5 worm cellular contexts compared by ENCODE assay signal in genomic region chrIII:9051119-9051597, ce11.
A peak's percentile ranks its signal among the peaks of the same experiment; 100 is the strongest.
TF ChIP-seq lines count a peak whose summit lies in the region.

No protein-coding gene starts in this region.

TF ChIP-seq in whole organism, L1 larva, 84 proteins besides CTCF, POLR2A, EP300 and RAD21 (continued from another document and continues in another):
- TF ChIP-seq lin-14 (GFP tag; optimal IDR thresholded peaks at IDR 0.05; lab: Kevin White, UChicago) (peak; percentile 81), jun-1 (tag; optimal IDR thresholded peaks at IDR 0.05; lab: Kevin White, UChicago) (peak; percentile 3), ztf-11 (tag; optimal IDR thresholded peaks at IDR 0.05; lab: Kevin White, UChicago) (no peak), vab-15 (tag; optimal IDR thresholded peaks at IDR 0.05; lab: Kevin White, UChicago) (no peak), ces-1 (GFP tag; optimal IDR thresholded peaks at IDR 0.05; lab: Kevin White, UChicago) (no peak), ceh-88 (GFP tag; IDR thresholded peaks at IDR 0.05; lab: Robert Waterston, UW) (peak; percentile 78; the same call in 1 of the 2 replicates), egl-13 (tag; optimal IDR thresholded peaks at IDR 0.05; lab: Kevin White, UChicago) (no peak), nhr-237 (tag; optimal IDR thresholded peaks at IDR 0.05; lab: Kevin White, UChicago) (peak; percentile 91), isw-1 (GFP tag; IDR thresholded peaks at IDR 0.05; lab: Robert Waterston, UW) (peak; percentile 45), xbp-1 (tag; optimal IDR thresholded peaks at IDR 0.05; lab: Kevin White, UChicago) (peak; percentile 64), unc-98 (GFP tag; IDR thresholded peaks at IDR 0.05; lab: Robert Waterston, UW) (no peak), hlh-17 (GFP tag; optimal IDR thresholded peaks at IDR 0.05; lab: Kevin White, UChicago; ENCODE audit: borderline replicate concordance) (no peak), sup-37 (GFP tag; optimal IDR thresholded peaks at IDR 0.05; lab: Kevin White, UChicago) (no peak), dsc-1 (tag; optimal IDR thresholded peaks at IDR 0.05; lab: Kevin White, UChicago) (peak; percentile 52), mef-2 (tag; optimal IDR thresholded peaks at IDR 0.05; lab: Kevin White, UChicago) (no peak), pag-3 (tag; optimal IDR thresholded peaks at IDR 0.05; lab: Kevin White, UChicago; ENCODE audit: borderline replicate concordance, insufficient read depth) (peak; percentile 36), nhr-71 (tag; optimal IDR thresholded peaks at IDR 0.05; lab: Kevin White, UChicago) (peak; percentile 93), nhr-47 (tag; optimal IDR thresholded peaks at IDR 0.05; lab: Kevin White, UChicago) (peak; percentile 68), nhr-28 (tag; optimal IDR thresholded peaks at IDR 0.05; lab: Kevin White, UChicago) (no peak), elt-2 (tag; optimal IDR thresholded peaks at IDR 0.05; lab: Kevin White, UChicago) (peak; percentile 62), aly-2 (tag; optimal IDR thresholded peaks at IDR 0.05; lab: Kevin White, UChicago) (peak; percentile 99), ceh-90 (tag; optimal IDR thresholded peaks at IDR 0.05; lab: Kevin White, UChicago) (no peak), hlh-4 (tag; optimal IDR thresholded peaks at IDR 0.05; lab: Kevin White, UChicago) (no peak), efl-3 (GFP tag; optimal IDR thresholded peaks at IDR 0.05; lab: Kevin White, UChicago) (no peak), alr-1 (tag; optimal IDR thresholded peaks at IDR 0.05; lab: Kevin White, UChicago; ENCODE audit: borderline replicate concordance) (no peak), aha-1 (tag; optimal IDR thresholded peaks at IDR 0.05; lab: Kevin White, UChicago) (no peak)

TF ChIP-seq in whole organism, L2 larva, 48 proteins besides CTCF, POLR2A, EP300 and RAD21 (continued from another document):
- TF ChIP-seq sma-9 (GFP tag; optimal IDR thresholded peaks at IDR 0.05; lab: Kevin White, UChicago) (peak; percentile 65), sma-9 (tag; optimal IDR thresholded peaks at IDR 0.05; lab: Kevin White, UChicago) (no peak), fos-1 (tag; optimal IDR thresholded peaks at IDR 0.05; lab: Kevin White, UChicago) (peak; percentile 51), ceh-82 (tag; optimal IDR thresholded peaks at IDR 0.05; lab: Kevin White, UChicago) (no peak), dmd-4 (tag; optimal IDR thresholded peaks at IDR 0.05; lab: Kevin White, UChicago) (no peak), peb-1 (tag; optimal IDR thresholded peaks at IDR 0.05; lab: Kevin White, UChicago) (no peak), nhr-25 (tag; optimal IDR thresholded peaks at IDR 0.05; lab: Kevin White, UChicago) (peak; percentile 53), ztf-1 (GFP tag; conservative IDR thresholded peaks at IDR 0.05; lab: Robert Waterston, UW) (no peak), snpc-4 (tag; optimal IDR thresholded peaks at IDR 0.05; lab: Kevin White, UChicago) (peak; percentile 43)

TF ChIP-seq in whole organism, L3 larva, 47 proteins besides CTCF, POLR2A, EP300 and RAD21 (continued from another document):
- TF ChIP-seq nfya-1 (tag; optimal IDR thresholded peaks at IDR 0.05; lab: Kevin White, UChicago; ENCODE audit: insufficient read depth) = peak; percentile 81
- peak; percentile 99 for TF ChIP-seq ama-1 (optimal IDR thresholded peaks at IDR 0.05; lab: Kevin White, UChicago)
- no peak for TF ChIP-seq nhr-28 (tag; optimal IDR thresholded peaks at IDR 0.05; lab: Kevin White, UChicago)
- no peak for TF ChIP-seq pqm-1 (tag; optimal IDR thresholded peaks at IDR 0.05; lab: Kevin White, UChicago)
- TF ChIP-seq nhr-77 (tag; optimal IDR thresholded peaks at IDR 0.05; lab: Kevin White, UChicago) = no peak
- peak; percentile 93 for TF ChIP-seq pha-4 (tag; optimal IDR thresholded peaks at IDR 0.05; lab: Kevin White, UChicago)
TF ChIP-seq in whole organism, L3 larva: peak in this region for 20.

TF ChIP-seq in whole organism, L4 larva, 104 proteins besides CTCF, POLR2A, EP300 and RAD21 (continued from another document and continues in another):
- TF ChIP-seq ceh-32 (tag; optimal IDR thresholded peaks at IDR 0.05; lab: Kevin White, UChicago; ENCODE audit: poor library complexity) (no peak), unc-130 (GFP tag; optimal IDR thresholded peaks at IDR 0.05; lab: Kevin White, UChicago) (no peak), lin-38 (GFP tag; IDR thresholded peaks at IDR 0.05; lab: Robert Waterston, UW) (peak; percentile 68), nhr-102 (tag; optimal IDR thresholded peaks at IDR 0.05; lab: Kevin White, UChicago) (peak; percentile 18), saeg-2 (GFP tag; IDR thresholded peaks at IDR 0.05; lab: Robert Waterston, UW) (0 out of 2 replicates have a peak, but pooled peaks have one; percentile 70), nhr-48 (tag; optimal IDR thresholded peaks at IDR 0.05; lab: Kevin White, UChicago) (no peak), egl-27 (tag; optimal IDR thresholded peaks at IDR 0.05; lab: Kevin White, UChicago) (no peak), ztf-7 (tag; optimal IDR thresholded peaks at IDR 0.05; lab: Kevin White, UChicago) (peak; percentile 65), sdz-12 (GFP tag; optimal IDR thresholded peaks at IDR 0.05; lab: Kevin White, UChicago) (peak; percentile 86), fkh-10 (GFP tag; optimal IDR thresholded peaks at IDR 0.05; lab: Kevin White, UChicago) (no peak), duxl-1 (tag; optimal IDR thresholded peaks at IDR 0.05; lab: Kevin White, UChicago; ENCODE audit: poor library complexity) (peak; percentile 17), egl-43 (GFP tag; IDR thresholded peaks at IDR 0.05; lab: Robert Waterston, UW) (peak; percentile 53; the same call in 1 of the 2 replicates), mxl-3 (GFP tag; optimal IDR thresholded peaks at IDR 0.05; lab: Kevin White, UChicago) (no peak), dpl-1 (GFP tag; optimal IDR thresholded peaks at IDR 0.05; lab: Kevin White, UChicago) (peak; percentile 51), F26F4.8 (GFP tag; conservative IDR thresholded peaks at IDR 0.05; lab: Robert Waterston, UW) (no peak), pha-4 (GFP tag; IDR thresholded peaks at IDR 0.05; lab: Robert Waterston, UW) (peak; percentile 81), pha-4 (tag; optimal IDR thresholded peaks at IDR 0.05; lab: Kevin White, UChicago) (peak; percentile 82), F10B5.3 (tag; optimal IDR thresholded peaks at IDR 0.05; lab: Kevin White, UChicago) (no peak), ceh-28 (tag; optimal IDR thresholded peaks at IDR 0.05; lab: Kevin White, UChicago) (peak; percentile 36), nhr-28 (tag; optimal IDR thresholded peaks at IDR 0.05; lab: Kevin White, UChicago) (peak; percentile 74), ceh-44 (GFP tag; IDR thresholded peaks at IDR 0.05; lab: Robert Waterston, UW) (no peak), lin-29 (GFP tag; IDR thresholded peaks at IDR 0.05; lab: Robert Waterston, UW) (peak; percentile 53; the same call in 1 of the 2 replicates), Y48G9A.11 (GFP tag; IDR thresholded peaks at IDR 0.05; lab: Robert Waterston, UW) (no peak), dmd-9 (GFP tag; IDR thresholded peaks at IDR 0.05; lab: Robert Waterston, UW) (no peak), snpc-4 (tag; optimal IDR thresholded peaks at IDR 0.05; lab: Kevin White, UChicago) (no peak), ceh-20 (GFP tag; IDR thresholded peaks at IDR 0.05; lab: Robert Waterston, UW) (peak; percentile 67; the same call in 1 of the 2 replicates), daf-16 (GFP tag; optimal IDR thresholded peaks at IDR 0.05; lab: Kevin White, UChicago) (peak; percentile 23 to 52), daf-16 (tag; optimal IDR thresholded peaks at IDR 0.05; lab: Kevin White, UChicago) (peak; percentile 97), F44E2.7 (GFP tag; IDR thresholded peaks at IDR 0.05; lab: Robert Waterston, UW) (0 out of 2 replicates have a peak, but pooled peaks have one; percentile 14), zag-1 (tag; optimal IDR thresholded peaks at IDR 0.05; lab: Kevin White, UChicago) (no peak), tag-97 (GFP tag; IDR thresholded peaks at IDR 0.05; lab: Robert Waterston, UW) (peak; percentile 43; the same call in 1 of the 2 replicates), unc-39 (tag; optimal IDR thresholded peaks at IDR 0.05; lab: Kevin White, UChicago) (no peak), lim-7 (GFP tag; IDR thresholded peaks at IDR 0.05; lab: Robert Waterston, UW) (peak; percentile 66; the same call in 1 of the 2 replicates), dmd-8 (GFP tag; IDR thresholded peaks at IDR 0.05; lab: Robert Waterston, UW) (no peak), fos-1 (tag; optimal IDR thresholded peaks at IDR 0.05; lab: Kevin White, UChicago) (no peak), php-3 (GFP tag; IDR thresholded peaks at IDR 0.05; lab: Robert Waterston, UW) (peak; percentile 29; the same call in 1 of the 2 replicates), Y75B8A.6 (GFP tag; IDR thresholded peaks at IDR 0.05; lab: Robert Waterston, UW) (peak; percentile 85), ceh-82 (tag; optimal IDR thresholded peaks at IDR 0.05; lab: Kevin White, UChicago) (no peak), daf-12 (tag; optimal IDR thresholded peaks at IDR 0.05; lab: Kevin White, UChicago) (no peak), unc-62 (GFP tag; optimal IDR thresholded peaks at IDR 0.05 in 1 of 2; lab: Kevin White, UChicago) (no peak), unc-62 (tag; optimal IDR thresholded peaks at IDR 0.05; lab: Kevin White, UChicago) (no peak), F37D6.2 (tag; optimal IDR thresholded peaks at IDR 0.05; lab: Kevin White, UChicago) (no peak), nhr-25 (tag; optimal IDR thresholded peaks at IDR 0.05; lab: Kevin White, UChicago; ENCODE audit: borderline replicate concordance, insufficient read depth) (peak; percentile 10), zip-2 (tag; optimal IDR thresholded peaks at IDR 0.05; lab: Kevin White, UChicago) (peak; percentile 74), ctbp-1 (GFP tag; IDR thresholded peaks at IDR 0.05; lab: Robert Waterston, UW) (peak; percentile 76), hlh-30 (tag; optimal IDR thresholded peaks at IDR 0.05; lab: Kevin White, UChicago; ENCODE audit: insufficient read depth) (peak; percentile 87)

TF ChIP-seq in whole organism, young adult, 124 proteins besides CTCF, POLR2A, EP300 and RAD21 (continued from another document and continues in another):
- TF ChIP-seq B0261.1 (tag; optimal IDR thresholded peaks at IDR 0.05; lab: Kevin White, UChicago) (peak; percentile 33), hlh-26 (GFP tag; conservative IDR thresholded peaks at IDR 0.05; lab: Robert Waterston, UW) (no peak), F39B2.1 (GFP tag; IDR thresholded peaks at IDR 0.05; lab: Robert Waterston, UW) (no peak), cebp-1 (GFP tag; IDR thresholded peaks at IDR 0.05; lab: Robert Waterston, UW) (peak; percentile 98), cebp-1 (tag; optimal IDR thresholded peaks at IDR 0.05; lab: Kevin White, UChicago) (peak; percentile 98), egl-18 (GFP tag; IDR thresholded peaks at IDR 0.05; lab: Robert Waterston, UW) (no peak), sptf-2 (GFP tag; optimal IDR thresholded peaks at IDR 0.05; lab: Kevin White, UChicago) (peak; percentile 8), K12H6.12 (tag; optimal IDR thresholded peaks at IDR 0.05; lab: Kevin White, UChicago) (peak; percentile 63), madf-10 (tag; optimal IDR thresholded peaks at IDR 0.05; lab: Kevin White, UChicago) (peak; percentile 70), Y67H2A.10 (GFP tag; conservative IDR thresholded peaks at IDR 0.05; lab: Robert Waterston, UW) (no peak), aptf-2 (GFP tag; conservative IDR thresholded peaks at IDR 0.05; lab: Robert Waterston, UW) (no peak), C17E4.6 (GFP tag; IDR thresholded peaks at IDR 0.05; lab: Robert Waterston, UW) (no peak), rpc-1 (optimal IDR thresholded peaks at IDR 0.05; lab: Kevin White, UChicago) (no peak), rpc-1 (tag; optimal IDR thresholded peaks at IDR 0.05; lab: Kevin White, UChicago) (no peak), mxl-1 (tag; optimal IDR thresholded peaks at IDR 0.05; lab: Kevin White, UChicago) (no peak), F57A8.1 (GFP tag; optimal IDR thresholded peaks at IDR 0.05; lab: Kevin White, UChicago) (no peak), ceh-91 (GFP tag; IDR thresholded peaks at IDR 0.05; lab: Robert Waterston, UW) (no peak), tlf-1 (GFP tag; optimal IDR thresholded peaks at IDR 0.05; lab: Kevin White, UChicago) (peak; percentile 76), egl-44 (GFP tag; IDR thresholded peaks at IDR 0.05; lab: Robert Waterston, UW) (peak; percentile 45; the same call in 1 of the 2 replicates), athp-1 (tag; optimal IDR thresholded peaks at IDR 0.05; lab: Kevin White, UChicago) (no peak), nhr-27 (tag; optimal IDR thresholded peaks at IDR 0.05; lab: Kevin White, UChicago) (no peak), Y95B8A.8 (GFP tag; IDR thresholded peaks at IDR 0.05; lab: Robert Waterston, UW) (peak; percentile 59), madf-3 (GFP tag; IDR thresholded peaks at IDR 0.05; lab: Robert Waterston, UW) (peak; percentile 45; the same call in 1 of the 2 replicates), D2030.7 (GFP tag; IDR thresholded peaks at IDR 0.05; lab: Robert Waterston, UW) (no peak), lin-40 (tag; optimal IDR thresholded peaks at IDR 0.05; lab: Kevin White, UChicago) (peak; percentile 67), lag-1 (GFP tag; IDR thresholded peaks at IDR 0.05; lab: Robert Waterston, UW) (no peak), unc-130 (GFP tag; optimal IDR thresholded peaks at IDR 0.05; lab: Kevin White, UChicago) (no peak), akir-1 (GFP tag; optimal IDR thresholded peaks at IDR 0.05; lab: Kevin White, UChicago) (peak; percentile 20), lin-35 (GFP tag; optimal IDR thresholded peaks at IDR 0.05; lab: Kevin White, UChicago) (peak in 1 of 3 experiments; percentile 15), nfya-2 (GFP tag; IDR thresholded peaks at IDR 0.05; lab: Robert Waterston, UW) (no peak), ccch-3 (GFP tag; optimal IDR thresholded peaks at IDR 0.05; lab: Kevin White, UChicago) (no peak), fkh-3 (tag; optimal IDR thresholded peaks at IDR 0.05; lab: Kevin White, UChicago) (no peak), F37B4.10 (GFP tag; IDR thresholded peaks at IDR 0.05; lab: Robert Waterston, UW) (no peak), madf-8 (GFP tag; conservative IDR thresholded peaks at IDR 0.05; lab: Robert Waterston, UW) (no peak), dpff-1 (tag; optimal IDR thresholded peaks at IDR 0.05; lab: Kevin White, UChicago) (peak; percentile 82), madf-6 (GFP tag; IDR thresholded peaks at IDR 0.05; lab: Robert Waterston, UW) (peak; percentile 43; the same call in 1 of the 2 replicates), snpc-1.1 (tag; optimal IDR thresholded peaks at IDR 0.05; lab: Kevin White, UChicago; ENCODE audit: insufficient read depth) (no peak), gei-17 (GFP tag; optimal IDR thresholded peaks at IDR 0.05; lab: Kevin White, UChicago) (peak; percentile 48), tbx-9 (tag; optimal IDR thresholded peaks at IDR 0.05; lab: Kevin White, UChicago; ENCODE audit: borderline replicate concordance) (peak; percentile 3), ceh-100 (GFP tag; IDR thresholded peaks at IDR 0.05; lab: Robert Waterston, UW) (no peak; the same call in 1 of the 2 replicates), zfh-2 (GFP tag; conservative IDR thresholded peaks at IDR 0.05; lab: Robert Waterston, UW) (no peak), pha-4 (tag; optimal IDR thresholded peaks at IDR 0.05; lab: Kevin White, UChicago) (peak; percentile 6), F55B11.4 (tag; optimal IDR thresholded peaks at IDR 0.05; lab: Kevin White, UChicago; ENCODE audit: borderline replicate concordance, insufficient read depth) (no peak), attf-3 (GFP tag; conservative IDR thresholded peaks at IDR 0.05; lab: Robert Waterston, UW) (no peak), ceh-58 (GFP tag; IDR thresholded peaks at IDR 0.05; lab: Robert Waterston, UW) (no peak), snpc-1.3 (tag; optimal IDR thresholded peaks at IDR 0.05; lab: Kevin White, UChicago; ENCODE audit: insufficient read depth) (peak; percentile 35), mel-28 (tag; optimal IDR thresholded peaks at IDR 0.05; lab: Kevin White, UChicago; ENCODE audit: borderline replicate concordance) (peak; percentile 72), bed-2 (GFP tag; IDR thresholded peaks at IDR 0.05; lab: Robert Waterston, UW) (no peak), dpl-1 (GFP tag; optimal IDR thresholded peaks at IDR 0.05; lab: Kevin White, UChicago) (peak; percentile 12), hrde-1 (tag; optimal IDR thresholded peaks at IDR 0.05; lab: Kevin White, UChicago; ENCODE audit: borderline replicate concordance) (no peak), let-607 (tag; optimal IDR thresholded peaks at IDR 0.05; lab: Kevin White, UChicago) (peak; percentile 58 to 64), snpc-3.4 (tag; optimal IDR thresholded peaks at IDR 0.05; lab: Kevin White, UChicago) (no peak), Y53G8AR.9 (GFP tag; conservative IDR thresholded peaks at IDR 0.05; lab: Robert Waterston, UW) (peak; percentile 84; the same call in 1 of the 2 replicates)
